Fruit fly (Drosophila melanogaster) whole organism, embryonic: ENCODE measurements around the gene Spn28Dc.

Experiments
- CG10267 ChIP-seq: fragments of 200-800 bp; sonication (Bioruptor generic); optimal IDR thresholded peaks from 2 replicates; lab custom pipeline; 2018; ENCODE audit warnings: missing biosample characterization, mild to moderate bottlenecking, missing genetic modification characterization, moderate library complexity
- CG10462 ChIP-seq: fragments of 200-800 bp; sonication (Bioruptor generic); optimal IDR thresholded peaks from 2 replicates; lab custom pipeline; 2016; ENCODE audit warnings: missing biosample characterization, missing genetic modification characterization
- CG12104 ChIP-seq: fragments of 200-800 bp; sonication (Bioruptor generic); optimal IDR thresholded peaks from 3 replicates; lab custom pipeline; 2016; ENCODE audit warnings: missing biosample characterization, missing genetic modification characterization
- CG12769 ChIP-seq: fragments of 200-800 bp; sonication (Bioruptor generic); optimal IDR thresholded peaks from 2 replicates; lab custom pipeline; 2019; ENCODE audit warnings: missing biosample characterization, mild to moderate bottlenecking, missing genetic modification characterization, moderate library complexity
- CG12942 ChIP-seq: fragments of 200-800 bp; sonication (Bioruptor generic); optimal IDR thresholded peaks from 3 replicates; lab custom pipeline; 2016; ENCODE audit warnings: missing biosample characterization, missing genetic modification characterization
- CG14014 ChIP-seq: fragments of 200-800 bp; sonication (Bioruptor generic); IDR thresholded peaks from 2 replicates; pipeline ENCODE4 v1.3.6; 2022; ENCODE audit warnings: missing biosample characterization, missing genetic modification characterization
- CG14710 ChIP-seq: fragments of 200-800 bp; sonication (Bioruptor generic); optimal IDR thresholded peaks from 3 replicates; lab custom pipeline; 2019; ENCODE audit warnings: missing biosample characterization, mild to moderate bottlenecking, missing genetic modification characterization, moderate library complexity
- CG15696 ChIP-seq: fragments of 200-800 bp; sonication (Bioruptor generic); optimal IDR thresholded peaks from 2 replicates; lab custom pipeline; 2019; ENCODE audit warnings: missing biosample characterization, mild to moderate bottlenecking, missing genetic modification characterization, moderate library complexity
- CG17912 ChIP-seq: fragments of 200-800 bp; sonication (Bioruptor generic); optimal IDR thresholded peaks from 2 replicates; lab custom pipeline; 2018; ENCODE audit warnings: missing biosample characterization, mild to moderate bottlenecking, missing genetic modification characterization
- CG2116 ChIP-seq: fragments of 200-800 bp; sonication (Bioruptor generic); optimal IDR thresholded peaks from 3 replicates; lab custom pipeline; 2018; ENCODE audit warnings: missing biosample characterization, mild to moderate bottlenecking, missing genetic modification characterization
- CG31365 ChIP-seq: fragments of 200-800 bp; sonication (Bioruptor generic); optimal IDR thresholded peaks from 2 replicates; lab custom pipeline; 2018; ENCODE audit warnings: missing biosample characterization, mild to moderate bottlenecking, missing genetic modification characterization
- CG3163 ChIP-seq: fragments of 200-800 bp; sonication (Bioruptor generic); optimal IDR thresholded peaks from 3 replicates; lab custom pipeline; 2016; ENCODE audit warnings: missing biosample characterization, missing genetic modification characterization
- CG34376 ChIP-seq: fragments of 200-800 bp; sonication (Bioruptor generic); optimal IDR thresholded peaks from 2 replicates; lab custom pipeline; 2018; ENCODE audit warnings: missing biosample characterization, mild to moderate bottlenecking, missing genetic modification characterization
- CG42726 ChIP-seq: fragments of 200-800 bp; sonication (Bioruptor generic); IDR thresholded peaks from 2 replicates; pipeline ENCODE4 v1.3.6; 2022; ENCODE audit warnings: missing biosample characterization, missing genetic modification characterization; ENCODE audit not compliant: partially characterized antibody
- CG4360 ChIP-seq: fragments of 200-800 bp; sonication (Bioruptor generic); IDR thresholded peaks from 2 replicates; pipeline ENCODE4 v1.3.6; 2022; ENCODE audit warnings: missing biosample characterization, missing genetic modification characterization
- CG4404 ChIP-seq: fragments of 200-800 bp; sonication (Bioruptor generic); IDR thresholded peaks from 2 replicates; pipeline ENCODE4 v1.3.6; 2022; ENCODE audit warnings: missing biosample characterization, missing genetic modification characterization
- CG4424 ChIP-seq: fragments of 200-800 bp; sonication (Bioruptor generic); optimal IDR thresholded peaks from 3 replicates; lab custom pipeline; 2016; ENCODE audit warnings: missing biosample characterization, missing genetic modification characterization
- CG6254 ChIP-seq: fragments of 200-800 bp; sonication (Bioruptor generic); optimal IDR thresholded peaks from 3 replicates; lab custom pipeline; 2017; ENCODE audit warnings: mild to moderate bottlenecking, missing biosample characterization, missing genetic modification reagents, missing genetic modification characterization
- CG6654 ChIP-seq: fragments of 200-800 bp; sonication (Bioruptor generic); optimal IDR thresholded peaks from 2 replicates; lab custom pipeline; 2017; ENCODE audit warnings: missing biosample characterization, mild to moderate bottlenecking, missing genetic modification characterization
- CG6791 ChIP-seq: fragments of 200-800 bp; sonication (Bioruptor generic); IDR thresholded peaks from 3 replicates; pipeline ENCODE4 v1.3.6; 2022; ENCODE audit warnings: missing biosample characterization, missing genetic modification characterization; ENCODE audit not compliant: partially characterized antibody
- Camta ChIP-seq: fragments of 200-800 bp; sonication (Bioruptor generic); optimal IDR thresholded peaks from 2 replicates; lab custom pipeline; 2016; ENCODE audit warnings: missing biosample characterization, missing genetic modification characterization
- D19A ChIP-seq: fragments of 200-800 bp; optimal IDR thresholded peaks from 3 replicates; lab custom pipeline; 2019; ENCODE audit warnings: missing biosample characterization, mild to moderate bottlenecking, missing genetic modification characterization, moderate library complexity
- Dp ChIP-seq: fragments of 200-800 bp; sonication (Bioruptor generic); optimal IDR thresholded peaks from 2 replicates; lab custom pipeline; 2018; ENCODE audit warnings: missing biosample characterization, mild to moderate bottlenecking, missing genetic modification characterization, moderate library complexity
- Dref ChIP-seq: fragments of 200-800 bp; sonication (Bioruptor generic); IDR thresholded peaks from 2 replicates; pipeline ENCODE4 v1.3.6; 2022; ENCODE audit warnings: missing biosample characterization, missing genetic modification characterization
- E2f1 ChIP-seq: fragments of 200-800 bp; sonication (Bioruptor generic); IDR thresholded peaks from 2 replicates; pipeline ENCODE4 v1.3.6; 2022; ENCODE audit warnings: missing biosample characterization, missing genetic modification characterization
- Gsc ChIP-seq: fragments of 200-800 bp; sonication (Bioruptor generic); IDR thresholded peaks from 2 replicates; pipeline ENCODE4 v1.3.6; 2022; ENCODE audit warnings: missing biosample characterization, missing genetic modification characterization
- HLH54F ChIP-seq: fragments of 200-800 bp; sonication (Bioruptor generic); optimal IDR thresholded peaks from 3 replicates; lab custom pipeline; 2016; ENCODE audit warnings: missing biosample characterization, missing genetic modification characterization
- Opbp ChIP-seq: fragments of 200-800 bp; sonication (Bioruptor generic); IDR thresholded peaks from 3 replicates; pipeline ENCODE4 v1.3.6; 2022; ENCODE audit warnings: missing biosample characterization, missing genetic modification characterization; ENCODE audit not compliant: partially characterized antibody
- Spps ChIP-seq: fragments of 200-800 bp; sonication (Bioruptor generic); optimal IDR thresholded peaks from 2 replicates; lab custom pipeline; 2018; ENCODE audit warnings: missing biosample characterization, mild to moderate bottlenecking, missing genetic modification characterization
- Sry-β ChIP-seq: fragments of 200-800 bp; sonication (Bioruptor generic); optimal IDR thresholded peaks from 2 replicates; lab custom pipeline; 2018; ENCODE audit warnings: missing biosample characterization, mild to moderate bottlenecking, missing genetic modification characterization, moderate library complexity
- Stat92E ChIP-seq, 3 experiments: fragments of >200 bp in 2 of 3; fragments of 200-800 bp in 1 of 3; sonication (Bioruptor generic) in 1 of 3; optimal IDR thresholded peaks; 2 replicates each; lab custom pipeline; 2017 to 2019; ENCODE audit warnings: missing biosample characterization in 3 of 3, missing genetic modification characterization in 3 of 3, mild to moderate bottlenecking in 1 of 3, moderate library complexity in 1 of 3
- bab2 ChIP-seq: fragments of 200-800 bp; sonication (Bioruptor generic); optimal IDR thresholded peaks from 2 replicates; lab custom pipeline; 2016; ENCODE audit warnings: missing biosample characterization, missing genetic modification characterization
- cas ChIP-seq: fragments of 200-800 bp; sonication (Bioruptor generic); IDR thresholded peaks from 2 replicates; pipeline ENCODE4 v1.3.6; 2022; ENCODE audit warnings: missing biosample characterization, missing genetic modification characterization
- chn ChIP-seq: fragments of 200-800 bp; sonication (Bioruptor generic); optimal IDR thresholded peaks from 2 replicates; lab custom pipeline; 2016; ENCODE audit warnings: missing biosample characterization, missing genetic modification characterization
- cwo ChIP-seq: fragments of 200-800 bp; sonication (Bioruptor generic); optimal IDR thresholded peaks from 3 replicates; lab custom pipeline; 2017; ENCODE audit warnings: missing biosample characterization, missing genetic modification characterization, mild to moderate bottlenecking, moderate library complexity, missing genetic modification reagents
- dysf ChIP-seq: fragments of 200-800 bp; sonication (Bioruptor generic); IDR thresholded peaks from 3 replicates; pipeline ENCODE4 v1.3.6; 2022; ENCODE audit warnings: missing biosample characterization, missing genetic modification characterization
- ems ChIP-seq: fragments of 200-800 bp; sonication (Bioruptor generic); optimal IDR thresholded peaks from 3 replicates; lab custom pipeline; 2016; ENCODE audit warnings: missing biosample characterization, missing genetic modification characterization
- ind ChIP-seq: fragments of 200-800 bp; sonication (Bioruptor generic); optimal IDR thresholded peaks from 3 replicates; lab custom pipeline; 2016; ENCODE audit warnings: missing biosample characterization, missing genetic modification characterization
- jigr1 ChIP-seq: fragments of 200-800 bp; sonication (Bioruptor generic); IDR thresholded peaks from 3 replicates; pipeline ENCODE4 v1.3.6; 2022; ENCODE audit warnings: missing biosample characterization, missing genetic modification characterization
- maf-S ChIP-seq: fragments of 200-800 bp; sonication (Bioruptor generic); optimal IDR thresholded peaks from 2 replicates; lab custom pipeline; 2016; ENCODE audit warnings: missing biosample characterization, missing genetic modification characterization
- rib ChIP-seq: fragments of 200-800 bp; sonication (Bioruptor generic); IDR thresholded peaks from 2 replicates; pipeline ENCODE4 v1.3.6; 2022; ENCODE audit warnings: missing biosample characterization, missing genetic modification characterization
- ro ChIP-seq: fragments of 200-800 bp; sonication (Bioruptor generic); IDR thresholded peaks from 2 replicates; pipeline ENCODE4 v1.3.6; 2022; ENCODE audit warnings: missing biosample characterization, missing genetic modification characterization
- salm ChIP-seq: fragments of 200-800 bp; sonication (Bioruptor generic); optimal IDR thresholded peaks from 2 replicates; lab custom pipeline; 2018; ENCODE audit warnings: missing biosample characterization, mild to moderate bottlenecking, missing genetic modification characterization
- scrt ChIP-seq: fragments of 200-800 bp; sonication (Bioruptor generic); optimal IDR thresholded peaks from 2 replicates; lab custom pipeline; 2018; ENCODE audit warnings: missing biosample characterization, mild to moderate bottlenecking, missing genetic modification characterization, moderate library complexity
- slou ChIP-seq: fragments of 200-800 bp; sonication (Bioruptor generic); optimal IDR thresholded peaks from 3 replicates; lab custom pipeline; 2016; ENCODE audit warnings: missing biosample characterization, missing genetic modification characterization
- usp ChIP-seq: fragments of >200 bp; optimal IDR thresholded peaks from 2 replicates; lab custom pipeline; 2017; ENCODE audit warnings: missing biosample characterization, missing genetic modification characterization
- vfl ChIP-seq: fragments of 200-800 bp; sonication (Bioruptor generic); optimal IDR thresholded peaks from 2 replicates; lab custom pipeline; 2016; ENCODE audit warnings: missing biosample characterization, missing genetic modification characterization

Gene Spn28Dc

DNA sequence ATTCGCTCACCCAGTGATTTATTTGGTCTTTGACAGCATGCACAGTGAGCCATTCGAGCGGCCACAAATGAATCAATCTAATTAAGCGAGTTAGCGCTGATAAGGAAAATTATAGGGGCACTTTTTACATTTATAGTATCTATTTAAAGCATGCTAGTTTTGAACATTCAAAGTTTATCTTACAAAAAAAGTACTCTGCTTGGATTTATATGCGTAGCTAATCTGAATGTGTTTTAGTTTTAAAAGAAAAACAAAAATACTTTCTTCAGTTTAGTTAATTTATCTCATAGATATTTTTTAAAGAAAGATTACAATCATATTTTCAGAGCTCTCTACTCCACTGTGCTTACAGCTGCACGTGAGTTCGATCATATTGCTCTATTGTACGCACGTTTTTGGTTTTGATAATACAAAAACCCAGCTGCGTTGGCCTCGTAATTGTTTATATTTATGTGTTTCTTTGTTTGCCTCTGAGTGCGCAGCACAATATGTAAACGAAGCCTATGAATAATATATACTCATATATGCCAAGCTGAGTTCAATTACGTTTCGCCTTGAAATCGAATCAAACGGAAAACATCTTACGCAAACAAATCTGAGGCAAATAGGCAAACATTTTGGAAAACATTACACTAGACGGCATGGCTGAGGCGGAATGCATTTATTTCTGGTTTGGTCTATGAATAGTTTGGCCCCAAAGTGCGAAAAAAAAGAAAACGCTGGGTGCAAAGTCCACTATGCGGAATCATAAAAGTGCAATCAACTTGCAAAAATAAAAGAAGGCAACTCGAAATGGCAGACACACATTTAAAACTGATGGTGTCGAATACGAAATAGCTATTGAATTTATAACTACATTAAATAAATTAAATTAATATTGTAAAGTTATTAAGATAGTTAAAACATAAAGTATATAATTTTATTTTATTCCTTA is 5.0 kb downstream of the Spn28Dc start (continued):
- peak; percentile 68 for TF ChIP-seq CG6654 (GFP tag; lab: Kevin White, UChicago)
- TF ChIP-seq CG14014 (GFP tag; lab: Robert Waterston, UW), result peak; percentile 78
- TF ChIP-seq CG4404 (GFP tag; lab: Robert Waterston, UW), result peak; percentile 79
- TF ChIP-seq CG17912, result no peak

DNA sequence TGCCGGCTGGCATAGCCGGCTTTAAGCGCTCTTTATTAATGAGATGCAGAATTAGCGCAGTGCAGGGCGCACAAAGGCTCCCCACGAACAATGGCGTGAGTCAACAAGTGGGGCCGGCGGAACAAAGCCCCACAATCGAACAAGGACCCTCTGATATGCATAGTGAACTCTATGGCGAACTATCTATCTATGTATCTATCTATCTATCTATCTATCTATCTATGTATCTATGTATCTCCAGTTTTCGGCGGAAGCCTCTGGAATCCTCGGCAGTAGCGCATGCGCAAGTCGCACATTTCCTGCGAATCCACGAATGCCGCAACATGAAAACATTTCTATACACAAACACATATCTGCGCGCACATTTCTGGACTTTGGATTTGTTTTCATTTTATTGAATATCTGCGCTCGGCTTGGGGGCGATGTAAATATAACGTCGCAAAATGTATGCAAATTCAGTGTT is 6.4 kb downstream of the Spn28Dc start:
- no peak for TF ChIP-seq Spps (tag; lab: Kevin White, UChicago)
- TF ChIP-seq slou (GFP tag; lab: Kevin White, UChicago), result no peak
- TF ChIP-seq Opbp, result no peak
- peak; percentile 58 for TF ChIP-seq scrt (GFP tag; lab: Kevin White, UChicago)
- no peak for TF ChIP-seq Dp (GFP tag; lab: Kevin White, UChicago)
- TF ChIP-seq CG4424 (GFP tag; lab: Kevin White, UChicago), result no peak
- no peak for TF ChIP-seq ems (GFP tag; lab: Kevin White, UChicago)
- TF ChIP-seq Dref (GFP tag; lab: Robert Waterston, UW), result no peak
- TF ChIP-seq cwo, result peak; percentile 31
- no peak for TF ChIP-seq ro (GFP tag; lab: Robert Waterston, UW)
- no peak for TF ChIP-seq CG12104 (GFP tag; lab: Kevin White, UChicago)
- TF ChIP-seq D19A (tag; lab: Kevin White, UChicago), result no peak
- no peak for TF ChIP-seq E2f1
- no peak for TF ChIP-seq CG10462 (GFP tag; lab: Kevin White, UChicago)
- no peak for TF ChIP-seq CG10267
- TF ChIP-seq CG12769, result peak; percentile 53
- TF ChIP-seq chn, result no peak
- TF ChIP-seq CG31365, result no peak
- TF ChIP-seq CG15696 (tag; lab: Kevin White, UChicago), result no peak
- peak; percentile 26 for TF ChIP-seq CG6654 (GFP tag; lab: Kevin White, UChicago)
- peak; percentile 43 for TF ChIP-seq bab2 (GFP tag; lab: Kevin White, UChicago)
- TF ChIP-seq Stat92E (GFP tag; optimal IDR thresholded peaks at IDR 0.05; lab: Kevin White, UChicago), result no peak
- no peak for TF ChIP-seq Camta
- TF ChIP-seq dysf (GFP tag; lab: Robert Waterston, UW), result peak; percentile 18; the same call in 1 of the 3 replicates
- no peak for TF ChIP-seq CG2116 (GFP tag; lab: Kevin White, UChicago)
- no peak for TF ChIP-seq CG42726 (GFP tag; lab: Robert Waterston, UW)
- TF ChIP-seq CG6254 (GFP tag; lab: Kevin White, UChicago), result no peak
- TF ChIP-seq CG34376 (GFP tag; lab: Kevin White, UChicago), result peak; percentile 53
- TF ChIP-seq CG14710 (tag; lab: Kevin White, UChicago), result no peak
- TF ChIP-seq CG3163 (GFP tag; lab: Kevin White, UChicago), result no peak
- peak; percentile 7 for TF ChIP-seq vfl (GFP tag; lab: Kevin White, UChicago)
- no peak for TF ChIP-seq CG12942
- TF ChIP-seq Sry-β (GFP tag; lab: Kevin White, UChicago), result no peak
- TF ChIP-seq Gsc (GFP tag; lab: Robert Waterston, UW), result no peak
- TF ChIP-seq CG4360, result no peak
- no peak for TF ChIP-seq rib (GFP tag; lab: Robert Waterston, UW)
- TF ChIP-seq ind (GFP tag; lab: Kevin White, UChicago), result peak; percentile 12
- no peak for TF ChIP-seq usp
- peak; percentile 45 for TF ChIP-seq HLH54F
- 0 out of 3 replicates have a peak, but pooled peaks have one; percentile 36 for TF ChIP-seq CG6791 (GFP tag; lab: Robert Waterston, UW)
- TF ChIP-seq salm, result no peak
- no peak for TF ChIP-seq cas (GFP tag; lab: Robert Waterston, UW)
- TF ChIP-seq jigr1 (GFP tag; lab: Robert Waterston, UW), result no peak
- peak; percentile 11 for TF ChIP-seq maf-S (GFP tag; lab: Kevin White, UChicago)
